Worm (Caenorhabditis elegans): ENCODE measurements around the gene Y48A6B.8.
A peak's percentile ranks its signal among the peaks of the same experiment; 100 is the strongest.

The Y48A6B.8 gene

DNA sequence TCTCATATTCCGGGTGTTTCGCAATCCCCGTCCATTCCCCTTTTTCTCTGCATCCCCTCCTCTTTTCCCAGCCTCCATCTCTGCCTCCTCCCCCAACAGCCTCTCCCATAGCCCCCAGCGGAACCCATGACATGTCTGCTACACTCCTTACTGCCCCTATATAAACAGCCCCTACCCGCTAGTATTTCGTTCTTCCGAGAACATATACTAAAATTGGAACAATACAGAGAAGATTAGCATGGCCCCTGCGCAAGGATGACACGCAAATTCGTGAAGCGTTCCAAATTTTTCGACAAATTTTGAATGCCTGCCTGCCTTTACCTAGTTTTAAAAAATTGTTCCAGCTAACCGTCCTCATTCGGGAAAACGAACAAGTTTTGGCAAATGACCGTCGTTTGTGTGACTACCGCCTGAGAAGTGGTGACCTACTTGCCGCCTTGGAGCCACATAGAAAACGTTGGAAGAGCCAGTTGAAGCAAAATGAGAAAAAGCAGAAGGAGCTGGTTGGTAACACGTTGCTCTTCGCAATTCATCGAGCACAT is 39.7 kb downstream of the Y48A6B.8 start (continued):
- TF ChIP-seq gmeb-1 (tag; optimal IDR thresholded peaks at IDR 0.05) (peak; percentile 93), ceh-16 (tag; optimal IDR thresholded peaks at IDR 0.05) (peak; percentile 90), ceh-82 (tag; optimal IDR thresholded peaks at IDR 0.05) (peak; percentile 86), mdl-1 (tag; optimal IDR thresholded peaks at IDR 0.05) (peak; percentile 66 to 74), dmd-4 (tag; optimal IDR thresholded peaks at IDR 0.05) (peak; percentile 59), F13H6.1 (tag; optimal IDR thresholded peaks at IDR 0.05) (peak; percentile 96), lsy-2 (tag; optimal IDR thresholded peaks at IDR 0.05) (peak; percentile 93 to 94), nhr-6 (tag; optimal IDR thresholded peaks at IDR 0.05) (peak; percentile 96), nhr-21 (tag; optimal IDR thresholded peaks at IDR 0.05) (peak; percentile 98), unc-55 (GFP tag; optimal IDR thresholded peaks at IDR 0.05) (peak; percentile 92), lin-39 (tag; optimal IDR thresholded peaks at IDR 0.05) (no peak), unc-62 (GFP tag; optimal IDR thresholded peaks at IDR 0.05) (no peak)

DNA sequence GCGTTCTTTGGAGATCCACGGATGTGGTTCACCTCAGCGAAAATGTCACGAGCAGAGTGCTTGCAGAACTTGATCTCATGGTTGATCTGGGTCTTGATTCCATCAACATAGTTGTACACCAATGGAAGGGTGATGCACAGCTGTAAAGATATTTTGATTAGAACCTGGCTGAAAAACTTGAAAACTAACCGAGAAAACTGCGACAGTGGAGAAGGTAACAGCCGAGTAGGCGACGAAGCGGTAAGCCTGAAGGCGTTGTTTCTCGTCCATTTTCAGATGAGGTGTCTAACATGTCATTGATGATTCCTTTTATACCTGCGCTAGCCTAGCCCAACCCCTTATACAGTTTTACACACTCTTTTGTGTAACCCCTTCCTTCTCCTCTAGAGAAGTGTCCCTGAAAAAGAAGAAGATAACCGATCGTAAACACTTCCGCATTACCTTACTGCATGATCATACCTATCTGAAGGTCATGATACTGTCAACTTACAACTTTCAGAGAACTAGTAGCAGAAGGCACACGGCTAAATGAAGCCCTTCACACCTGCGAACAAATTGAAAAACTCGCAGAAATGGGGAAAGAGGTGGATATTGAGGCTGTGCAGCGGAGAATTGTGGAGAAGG is 41.6 kb downstream of the Y48A6B.8 start, which contains the start of gene col-94:
Gene col-94, minus strand, starts transcription at position 313 of the 624 bp plus-strand sequence.
- no peak for TF ChIP-seq lin-11 (tag; optimal IDR thresholded peaks at IDR 0.05)
- TF ChIP-seq unc-39 (tag; optimal IDR thresholded peaks at IDR 0.05), result no peak
- TF ChIP-seq peb-1 (tag; optimal IDR thresholded peaks at IDR 0.05), result no peak
- TF ChIP-seq lin-39 (tag; optimal IDR thresholded peaks at IDR 0.05), result no peak
- no peak for TF ChIP-seq nhr-6 (tag; optimal IDR thresholded peaks at IDR 0.05)
- TF ChIP-seq ZK546.5 (tag; optimal IDR thresholded peaks at IDR 0.05), result no peak
- TF ChIP-seq nhr-237 (tag; optimal IDR thresholded peaks at IDR 0.05), result no peak
- peak; percentile 39 for TF ChIP-seq nhr-25 (tag; optimal IDR thresholded peaks at IDR 0.05)
- TF ChIP-seq skn-1 (tag; optimal IDR thresholded peaks at IDR 0.05), result no peak
- peak; percentile 0 for TF ChIP-seq fos-1 (tag; optimal IDR thresholded peaks at IDR 0.05)
- TF ChIP-seq ceh-16 (tag; optimal IDR thresholded peaks at IDR 0.05), result no peak
- TF ChIP-seq mab-5 (tag; optimal IDR thresholded peaks at IDR 0.05), result no peak
- TF ChIP-seq nhr-23 (tag; optimal IDR thresholded peaks at IDR 0.05), result no peak
- TF ChIP-seq crh-2 (tag; optimal IDR thresholded peaks at IDR 0.05), result peak; percentile 27
- TF ChIP-seq egl-27 (tag; optimal IDR thresholded peaks at IDR 0.05), result no peak
- TF ChIP-seq snpc-4 (tag; optimal IDR thresholded peaks at IDR 0.05), result peak; percentile 6
- TF ChIP-seq sma-3 (GFP tag; optimal IDR thresholded peaks at IDR 0.05), result no peak
- no peak for TF ChIP-seq mdl-1 (tag; optimal IDR thresholded peaks at IDR 0.05)
- TF ChIP-seq C34F6.9 (tag; optimal IDR thresholded peaks at IDR 0.05), result no peak
- TF ChIP-seq alr-1 (tag; optimal IDR thresholded peaks at IDR 0.05), result no peak
- TF ChIP-seq aly-2 (tag; optimal IDR thresholded peaks at IDR 0.05), result no peak
- TF ChIP-seq ztf-4 (tag; optimal IDR thresholded peaks at IDR 0.05), result no peak
- TF ChIP-seq nhr-10 (tag; optimal IDR thresholded peaks at IDR 0.05), result no peak
- TF ChIP-seq ama-1 (optimal IDR thresholded peaks at IDR 0.05), result peak; percentile 45
- TF ChIP-seq sem-4 (tag; optimal IDR thresholded peaks at IDR 0.05), result no peak
- no peak for TF ChIP-seq blmp-1 (tag; optimal IDR thresholded peaks at IDR 0.05; ENCODE audit: insufficient read depth)
- TF ChIP-seq nhr-77 (tag; optimal IDR thresholded peaks at IDR 0.05), result no peak

DNA sequence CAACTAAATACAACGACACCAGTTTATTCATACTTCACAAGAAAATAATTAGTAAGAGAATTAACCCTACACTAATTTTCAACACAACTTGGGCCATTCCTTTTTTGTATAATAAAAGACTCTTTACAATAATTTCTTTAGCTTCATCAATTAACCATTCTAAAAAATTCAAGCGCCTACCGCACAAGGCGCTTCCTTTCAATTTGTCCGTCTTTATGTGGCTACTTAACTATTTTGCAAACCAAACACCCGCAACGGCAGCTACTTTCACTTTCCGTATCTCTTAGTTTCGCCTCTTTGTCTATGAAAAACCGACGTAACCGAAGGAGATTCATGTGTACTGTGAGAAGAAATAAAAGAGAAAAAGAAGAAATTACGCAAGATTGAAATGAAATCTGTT is 42.8 kb downstream of the Y48A6B.8 start:
- TF ChIP-seq blmp-1 (tag; optimal IDR thresholded peaks at IDR 0.05; ENCODE audit: insufficient read depth), result peak; percentile 16

DNA sequence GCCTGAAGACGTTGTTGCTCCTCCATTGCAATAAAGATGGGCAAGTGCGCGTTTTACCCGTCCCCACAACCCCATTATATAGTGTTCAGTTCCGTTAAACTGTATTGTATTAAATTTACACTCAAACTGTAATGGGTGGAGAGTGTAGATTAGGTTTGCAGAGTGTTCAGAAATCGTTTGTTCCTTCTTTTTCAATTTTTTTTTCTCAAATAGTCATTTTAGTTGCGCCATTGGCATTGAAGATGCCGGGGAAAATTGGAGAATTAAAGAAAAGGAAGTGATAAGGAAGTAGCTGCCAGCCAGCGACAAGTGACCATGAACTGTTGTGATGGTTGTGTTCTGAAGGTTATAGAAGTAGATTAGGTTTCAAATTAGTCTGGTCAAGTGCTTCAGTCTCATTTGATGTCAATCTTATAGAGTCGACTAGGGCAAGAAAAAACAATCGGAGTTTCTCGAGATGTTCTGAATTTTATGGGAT is 43.6 kb downstream of the Y48A6B.8 start, which contains the start of gene col-93:
Gene col-93, minus strand, starts transcription at position 51 of the 478 bp plus-strand sequence.
- TF ChIP-seq blmp-1 (tag; optimal IDR thresholded peaks at IDR 0.05; ENCODE audit: insufficient read depth) (peak; percentile 24), nhr-25 (tag; optimal IDR thresholded peaks at IDR 0.05) (peak; percentile 21), nhr-77 (tag; optimal IDR thresholded peaks at IDR 0.05) (no peak)

DNA sequence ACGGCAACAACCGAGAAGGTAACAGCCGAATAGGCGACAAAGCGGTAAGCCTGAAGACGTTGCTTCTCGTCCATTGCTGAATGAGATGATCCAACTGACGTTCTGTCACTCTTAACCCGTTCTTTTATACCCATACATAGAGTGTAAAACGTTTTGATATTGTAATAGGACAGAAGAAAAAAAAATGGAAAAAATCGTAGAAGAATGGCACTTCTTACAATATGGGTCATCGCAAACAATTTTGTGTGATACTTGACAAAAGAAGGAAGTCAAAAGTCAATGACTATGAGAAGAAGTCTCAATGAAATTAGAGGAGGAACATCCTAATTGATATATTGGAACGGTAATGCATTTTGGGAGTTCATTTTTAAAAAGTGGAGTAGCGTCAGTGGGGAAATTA is 46.1 kb downstream of the Y48A6B.8 start, which contains the start of gene col-92:
Gene col-92, minus strand, starts transcription at position 101 of the 400 bp plus-strand sequence.
- TF ChIP-seq ama-1 (optimal IDR thresholded peaks at IDR 0.05), result no peak
- TF ChIP-seq unc-62 (GFP tag; optimal IDR thresholded peaks at IDR 0.05), result no peak
- no peak for TF ChIP-seq elt-1 (tag; optimal IDR thresholded peaks at IDR 0.05)
- TF ChIP-seq nhr-237 (tag; optimal IDR thresholded peaks at IDR 0.05), result no peak
- TF ChIP-seq skn-1 (tag; optimal IDR thresholded peaks at IDR 0.05), result no peak
- no peak for TF ChIP-seq nhr-12 (tag; optimal IDR thresholded peaks at IDR 0.05)

All from whole organism, L2 larva.